Worm (Caenorhabditis elegans) whole organism, L4/young adult: ENCODE data around the gene F35G12.12.

Experiments used
- W03F9.2 ChIP-seq: fragments of 150-350 bp; optimal IDR thresholded peaks from 2 replicates; lab custom pipeline; 2014; ENCODE audit warnings: missing biosample characterization, missing genetic modification characterization
- dao-5 ChIP-seq: sonication (generic microtip); optimal IDR thresholded peaks from 2 replicates; lab custom pipeline; 2016; ENCODE audit warnings: missing genotype, missing genetic modification characterization, moderate library complexity, missing compliant biosample characterization
- him-1 ChIP-seq: sonication (generic microtip); optimal IDR thresholded peaks from 2 replicates; lab custom pipeline; 2016; ENCODE audit warnings: missing genotype, missing genetic modification reagents, missing genetic modification characterization, missing compliant biosample characterization

ce11 chrIII:4594762-4595523, 13.3 kb downstream of the F35G12.12 start:
- TF ChIP-seq him-1 (tag; lab: Kevin White, UChicago) (no peak), dao-5 (no peak), W03F9.2 (no peak)
